Worm (Caenorhabditis elegans) whole organism, L2 larva: ENCODE measurements around the gene K07H8.11.

Experiments used
- C34F6.9 ChIP-seq: fragments of 150-350 bp; optimal IDR thresholded peaks from 2 replicates; lab custom pipeline; 2014; ENCODE audit warnings: missing biosample characterization, missing genetic modification characterization
- F13H6.1 ChIP-seq: sonication (generic microtip); optimal IDR thresholded peaks from 2 replicates; lab custom pipeline; 2016; ENCODE audit warnings: missing genetic modification characterization, missing compliant biosample characterization
- R02D3.7 ChIP-seq: fragments of 150-350 bp; optimal IDR thresholded peaks from 2 replicates; lab custom pipeline; 2014; ENCODE audit warnings: missing biosample characterization, missing genetic modification characterization
- Y55F3AM.14 ChIP-seq: fragments of 200-800 bp; sonication (Bioruptor generic); optimal IDR thresholded peaks from 2 replicates; lab custom pipeline; 2018; ENCODE audit warnings: mild to moderate bottlenecking, missing genetic modification characterization, missing compliant biosample characterization
- ZK546.5 ChIP-seq: sonication (generic microtip); optimal IDR thresholded peaks from 2 replicates; lab custom pipeline; 2017; ENCODE audit warnings: missing biosample characterization, missing genetic modification characterization
- aly-2 ChIP-seq: fragments of 150-350 bp; optimal IDR thresholded peaks from 2 replicates; lab custom pipeline; 2014; ENCODE audit warnings: missing biosample characterization, missing genetic modification characterization
- ama-1 ChIP-seq: fragments of 150-350 bp; optimal IDR thresholded peaks from 2 replicates; lab custom pipeline; 2018; ENCODE audit warnings: inconsistent platforms
- blmp-1 ChIP-seq: sonication (generic microtip); optimal IDR thresholded peaks from 2 replicates; lab custom pipeline; 2017; ENCODE audit warnings: missing genetic modification characterization, mild to moderate bottlenecking, missing compliant biosample characterization, antibody characterized with exemption, moderate library complexity; ENCODE audit not compliant: insufficient read depth
- ceh-16 ChIP-seq: fragments of 150-350 bp; optimal IDR thresholded peaks from 2 replicates; lab custom pipeline; 2014; ENCODE audit warnings: missing biosample characterization, missing genetic modification characterization
- ceh-82 ChIP-seq: fragments of 150-350 bp; optimal IDR thresholded peaks from 2 replicates; lab custom pipeline; 2014; ENCODE audit warnings: missing biosample characterization, missing genetic modification characterization
- crh-2 ChIP-seq: sonication (generic microtip); optimal IDR thresholded peaks from 2 replicates; lab custom pipeline; 2017; ENCODE audit warnings: missing biosample characterization, missing genetic modification characterization
- dmd-4 ChIP-seq: sonication (generic microtip); optimal IDR thresholded peaks from 2 replicates; lab custom pipeline; 2017; ENCODE audit warnings: missing biosample characterization, missing genetic modification characterization
- egl-27 ChIP-seq: sonication (generic microtip); optimal IDR thresholded peaks from 3 replicates; lab custom pipeline; 2017; ENCODE audit warnings: missing biosample characterization, missing genetic modification reagents, missing genetic modification characterization
- elt-1 ChIP-seq: fragments of 150-350 bp; optimal IDR thresholded peaks from 2 replicates; lab custom pipeline; 2014; ENCODE audit warnings: missing biosample characterization, missing genetic modification characterization
- elt-3 ChIP-seq: sonication (generic microtip); optimal IDR thresholded peaks from 2 replicates; lab custom pipeline; 2017; ENCODE audit warnings: missing biosample characterization, missing genetic modification characterization
- fos-1 ChIP-seq: fragments of 150-350 bp; optimal IDR thresholded peaks from 2 replicates; lab custom pipeline; 2014; ENCODE audit warnings: missing biosample characterization, missing genetic modification characterization
- gmeb-1 ChIP-seq: fragments of 150-350 bp; optimal IDR thresholded peaks from 2 replicates; lab custom pipeline; 2014; ENCODE audit warnings: missing biosample characterization, missing genetic modification characterization
- lin-39 ChIP-seq: fragments of 150-350 bp; optimal IDR thresholded peaks from 2 replicates; lab custom pipeline; 2014; ENCODE audit warnings: missing biosample characterization, missing genetic modification reagents, missing genetic modification characterization
- lsy-2 ChIP-seq, 2 experiments: fragments of 150-350 bp in 1 of 2; sonication (generic microtip) in 1 of 2; optimal IDR thresholded peaks; 2 replicates each; lab custom pipeline; 2014 to 2017; ENCODE audit warnings: missing biosample characterization in 2 of 2, missing genetic modification characterization in 2 of 2
- mab-5 ChIP-seq: fragments of 150-350 bp; optimal IDR thresholded peaks from 2 replicates; lab custom pipeline; 2014; ENCODE audit warnings: missing biosample characterization, missing genetic modification characterization
- mbf-1 ChIP-seq: sonication (generic microtip); optimal IDR thresholded peaks from 2 replicates; lab custom pipeline; 2017; ENCODE audit warnings: missing biosample characterization, missing genetic modification characterization
- nhr-11 ChIP-seq: fragments of 150-350 bp; optimal IDR thresholded peaks from 2 replicates; lab custom pipeline; 2014; ENCODE audit warnings: missing biosample characterization, missing genetic modification characterization
- nhr-12 ChIP-seq: fragments of 150-350 bp; optimal IDR thresholded peaks from 2 replicates; lab custom pipeline; 2014; ENCODE audit warnings: missing biosample characterization, missing genetic modification characterization
- nhr-129 ChIP-seq: fragments of 150-350 bp; optimal IDR thresholded peaks from 2 replicates; lab custom pipeline; 2014; ENCODE audit warnings: missing biosample characterization, missing genetic modification characterization
- nhr-23 ChIP-seq: fragments of 150-350 bp; optimal IDR thresholded peaks from 2 replicates; lab custom pipeline; 2014; ENCODE audit warnings: missing biosample characterization, missing genetic modification reagents, missing genetic modification characterization
- nhr-237 ChIP-seq: fragments of 150-350 bp; optimal IDR thresholded peaks from 2 replicates; lab custom pipeline; 2014; ENCODE audit warnings: missing biosample characterization, missing genetic modification characterization
- nhr-6 ChIP-seq: fragments of 150-350 bp; optimal IDR thresholded peaks from 2 replicates; lab custom pipeline; 2014; ENCODE audit warnings: missing biosample characterization, missing genetic modification characterization
- nhr-77 ChIP-seq: fragments of 150-350 bp; optimal IDR thresholded peaks from 2 replicates; lab custom pipeline; 2014; ENCODE audit warnings: missing biosample characterization, missing genetic modification characterization
- peb-1 ChIP-seq: fragments of 150-350 bp; optimal IDR thresholded peaks from 2 replicates; lab custom pipeline; 2014; ENCODE audit warnings: missing biosample characterization, missing genetic modification characterization
- sem-4 ChIP-seq: fragments of 150-350 bp; optimal IDR thresholded peaks from 2 replicates; lab custom pipeline; 2014; ENCODE audit warnings: missing biosample characterization, missing genetic modification reagents, missing genetic modification characterization
- sma-9 ChIP-seq, 2 experiments: fragments of 150-350 bp in 1 of 2; sonication (generic microtip) in 1 of 2; optimal IDR thresholded peaks; 2 replicates each; lab custom pipeline; 2014 to 2016; ENCODE audit warnings: missing genetic modification characterization in 2 of 2, mild to moderate bottlenecking in 1 of 2, missing biosample characterization in 1 of 2, missing compliant biosample characterization in 1 of 2, missing genetic modification reagents in 1 of 2, moderate library complexity in 1 of 2
- snpc-4 ChIP-seq: fragments of 150-350 bp; optimal IDR thresholded peaks from 2 replicates; lab custom pipeline; 2014; ENCODE audit warnings: missing biosample characterization, missing genetic modification characterization
- unc-39 ChIP-seq: fragments of 150-350 bp; optimal IDR thresholded peaks from 2 replicates; lab custom pipeline; 2014; ENCODE audit warnings: missing biosample characterization, missing genetic modification characterization
- unc-55 ChIP-seq: fragments of 150-350 bp; sonication (generic microtip); optimal IDR thresholded peaks from 3 replicates; lab custom pipeline; 2014; ENCODE audit warnings: missing biosample characterization, missing genetic modification reagents, missing genetic modification characterization
- unc-62 ChIP-seq: fragments of 150-350 bp; optimal IDR thresholded peaks from 2 replicates; lab custom pipeline; 2014; ENCODE audit warnings: missing biosample characterization, missing genetic modification reagents, missing genetic modification characterization
- zag-1 ChIP-seq: fragments of 150-350 bp; optimal IDR thresholded peaks from 2 replicates; lab custom pipeline; 2014; ENCODE audit warnings: missing biosample characterization, missing genetic modification characterization
- ztf-1 ChIP-seq: fragments of 200-800 bp; sonication (Bioruptor generic); conservative IDR thresholded peaks from 2 replicates; pipeline ENCODE4 v1.3.6; 2022; ENCODE audit warnings: missing genetic modification characterization, missing compliant biosample characterization
- ztf-11 ChIP-seq: sonication (generic microtip); optimal IDR thresholded peaks from 2 replicates; lab custom pipeline; 2017; ENCODE audit warnings: missing biosample characterization, missing genetic modification characterization

The K07H8.11 gene

ce11 chrIV:8243170-8243569 is 32.0 kb downstream of the K07H8.11 start:
- TF ChIP-seq ceh-16 (peak; percentile 9), C34F6.9 (tag; lab: Kevin White, UChicago) (no peak), sma-9 (GFP tag; optimal IDR thresholded peaks at IDR 0.05; lab: Kevin White, UChicago) (peak; percentile 51), sma-9 (tag; optimal IDR thresholded peaks at IDR 0.05; lab: Kevin White, UChicago) (no peak)

ce11 chrIV:8241312-8241833 is 33.8 kb downstream of the K07H8.11 start:
- TF ChIP-seq fos-1 (peak; percentile 3), nhr-12 (tag; lab: Kevin White, UChicago) (no peak)

ce11 chrIV:8239584-8239983 is 35.5 kb downstream of the K07H8.11 start:
- TF ChIP-seq unc-39 (tag; lab: Kevin White, UChicago) (no peak), ceh-82 (tag; lab: Kevin White, UChicago) (no peak), C34F6.9 (tag; lab: Kevin White, UChicago) (no peak), fos-1 (no peak), F13H6.1 (tag; lab: Kevin White, UChicago) (no peak), ztf-1 (GFP tag; lab: Robert Waterston, UW) (no peak)
- TF ChIP-seq, all 48 proteins: peak for 0

- TF ChIP-seq ZK546.5 (tag; lab: Kevin White, UChicago) (no peak), dmd-4 (tag; lab: Kevin White, UChicago) (no peak), ama-1 (lab: Kevin White, UChicago) (no peak)
Observed at ce11 chrIV:8236502-8236901, 38.6 kb downstream of the K07H8.11 start, which contains the start of gene nhr-66. TSS of gene nhr-66 (minus strand) at chrIV:8236602.

- TF ChIP-seq C34F6.9 (tag; lab: Kevin White, UChicago) (no peak), nhr-77 (no peak), snpc-4 (tag; lab: Kevin White, UChicago) (no peak), peb-1 (no peak), aly-2 (tag; lab: Kevin White, UChicago) (no peak), nhr-129 (tag; lab: Kevin White, UChicago) (no peak), ZK546.5 (tag; lab: Kevin White, UChicago) (no peak), lin-39 (no peak), gmeb-1 (no peak), sma-9 (GFP tag; optimal IDR thresholded peaks at IDR 0.05; lab: Kevin White, UChicago) (peak; percentile 16), sma-9 (tag; optimal IDR thresholded peaks at IDR 0.05; lab: Kevin White, UChicago) (no peak), unc-39 (tag; lab: Kevin White, UChicago) (no peak), fos-1 (no peak), unc-62 (GFP tag; lab: Kevin White, UChicago) (no peak), lsy-2 (tag; optimal IDR thresholded peaks at IDR 0.05; lab: Kevin White, UChicago) (peak in 1 of 2 experiments; percentile 11), F13H6.1 (tag; lab: Kevin White, UChicago) (no peak), blmp-1 (no peak)
Observed at ce11 chrIV:8235114-8235686, 39.9 kb downstream of the K07H8.11 start.

- TF ChIP-seq C34F6.9 (tag; lab: Kevin White, UChicago) (no peak), dmd-4 (tag; lab: Kevin White, UChicago) (no peak), lsy-2 (tag; optimal IDR thresholded peaks at IDR 0.05; lab: Kevin White, UChicago) (no peak), zag-1 (tag; lab: Kevin White, UChicago) (no peak), fos-1 (peak; percentile 57), aly-2 (tag; lab: Kevin White, UChicago) (no peak), R02D3.7 (tag; lab: Kevin White, UChicago) (no peak), ztf-1 (GFP tag; lab: Robert Waterston, UW) (no peak), snpc-4 (tag; lab: Kevin White, UChicago) (no peak), unc-55 (no peak), nhr-129 (tag; lab: Kevin White, UChicago) (peak; percentile 20), mbf-1 (no peak), nhr-237 (no peak), nhr-6 (tag; lab: Kevin White, UChicago) (no peak), ZK546.5 (tag; lab: Kevin White, UChicago) (no peak), nhr-11 (no peak), Y55F3AM.14 (GFP tag; lab: Kevin White, UChicago) (no peak), ama-1 (lab: Kevin White, UChicago) (no peak), unc-62 (GFP tag; lab: Kevin White, UChicago) (no peak), crh-2 (tag; lab: Kevin White, UChicago) (peak; percentile 44), mab-5 (tag; lab: Kevin White, UChicago) (no peak), sma-9 (GFP tag; optimal IDR thresholded peaks at IDR 0.05; lab: Kevin White, UChicago) (peak; percentile 14), sma-9 (tag; optimal IDR thresholded peaks at IDR 0.05; lab: Kevin White, UChicago) (no peak), egl-27 (peak; percentile 6), gmeb-1 (no peak), elt-1 (tag; lab: Kevin White, UChicago) (no peak), nhr-77 (no peak), elt-3 (tag; lab: Kevin White, UChicago) (no peak), ztf-11 (tag; lab: Kevin White, UChicago) (no peak), sem-4 (tag; lab: Kevin White, UChicago) (no peak), nhr-23 (tag; lab: Kevin White, UChicago) (no peak), nhr-12 (tag; lab: Kevin White, UChicago) (no peak)
Observed at ce11 chrIV:8234088-8234496, 41.0 kb downstream of the K07H8.11 start.
